Worm (Caenorhabditis elegans) whole organism, L4 larva: ENCODE results near the gene serp-1.2.

Experiments used
- F10B5.3 ChIP-seq: sonication (generic microtip); optimal IDR thresholded peaks from 2 replicates; lab custom pipeline; 2016; ENCODE audit warnings: mild to moderate bottlenecking, missing genetic modification characterization, missing compliant biosample characterization
- F44E2.7 ChIP-seq: fragments of 200-800 bp; sonication (Bioruptor generic); IDR thresholded peaks from 2 replicates; pipeline ENCODE4 v2.1.2; 2022; ENCODE audit warnings: missing genetic modification characterization, missing compliant biosample characterization
- F49E8.2 ChIP-seq: sonication (generic microtip); optimal IDR thresholded peaks from 2 replicates; lab custom pipeline; 2016; ENCODE audit warnings: missing compliant biosample characterization, mild to moderate bottlenecking, missing genetic modification characterization, borderline replicate concordance
- T20F7.1 ChIP-seq: fragments of 200-800 bp; sonication (Bioruptor generic); optimal IDR thresholded peaks from 2 replicates; lab custom pipeline; 2018; ENCODE audit warnings: mild to moderate bottlenecking, missing genetic modification characterization, missing compliant biosample characterization
- T26A8.4 ChIP-seq: fragments of 200-800 bp; sonication (Bioruptor generic); IDR thresholded peaks from 2 replicates; pipeline ENCODE4 v1.3.6; 2022; ENCODE audit warnings: missing genetic modification characterization, missing compliant biosample characterization
- ZK337.2 ChIP-seq: fragments of 200-800 bp; sonication (Bioruptor generic); IDR thresholded peaks from 2 replicates; pipeline ENCODE4 v1.3.6; 2022; ENCODE audit warnings: missing genetic modification reagents, missing genetic modification characterization, missing compliant biosample characterization
- aha-1 ChIP-seq: fragments of 150-350 bp; peaks from one replicate; lab custom pipeline; 2014; ENCODE audit warnings: missing biosample characterization, missing genetic modification characterization
- arid-1 ChIP-seq: fragments of 200-800 bp; sonication (Bioruptor generic); conservative IDR thresholded peaks from 2 replicates; pipeline ENCODE4 v1.3.6; 2022; ENCODE audit warnings: missing genetic modification reagents, missing genetic modification characterization, missing compliant biosample characterization
- attf-4 ChIP-seq: sonication (generic microtip); optimal IDR thresholded peaks from 3 replicates; lab custom pipeline; 2017; ENCODE audit warnings: missing biosample characterization, missing genetic modification characterization
- ceh-20 ChIP-seq: fragments of 200-800 bp; sonication (Bioruptor generic); IDR thresholded peaks from 2 replicates; pipeline ENCODE4 v1.3.6; 2022; ENCODE audit warnings: missing genetic modification reagents, missing genetic modification characterization, missing compliant biosample characterization
- ceh-32 ChIP-seq: sonication (generic microtip); optimal IDR thresholded peaks from 2 replicates; lab custom pipeline; 2016; ENCODE audit warnings: mild to moderate bottlenecking, missing genetic modification characterization, missing compliant biosample characterization; ENCODE audit not compliant: poor library complexity
- ceh-62 ChIP-seq: sonication (generic microtip); optimal IDR thresholded peaks from 2 replicates; lab custom pipeline; 2017; ENCODE audit warnings: missing biosample characterization, missing genetic modification characterization
- cey-2 ChIP-seq: sonication (generic microtip); optimal IDR thresholded peaks from 3 replicates; lab custom pipeline; 2017; ENCODE audit warnings: missing genetic modification characterization, mild to moderate bottlenecking, missing compliant biosample characterization, antibody characterized with exemption, borderline replicate concordance; ENCODE audit not compliant: insufficient read depth
- daf-12 ChIP-seq: fragments of 150-350 bp; optimal IDR thresholded peaks from 2 replicates; lab custom pipeline; 2014; ENCODE audit warnings: missing biosample characterization, missing genetic modification reagents, missing genetic modification characterization
- daf-16 ChIP-seq, 3 experiments: sonication (generic microtip); optimal IDR thresholded peaks; 2 replicates each; lab custom pipeline; 2016 to 2017; ENCODE audit warnings: missing genetic modification characterization in 3 of 3, missing genetic modification reagents in 3 of 3, mild to moderate bottlenecking in 2 of 3, missing compliant biosample characterization in 2 of 3, missing biosample characterization in 1 of 3, moderate library complexity in 1 of 3
- dmd-9 ChIP-seq: fragments of 200-800 bp; sonication (Bioruptor generic); IDR thresholded peaks from 2 replicates; pipeline ENCODE4 v1.3.6; 2022; ENCODE audit warnings: missing genetic modification reagents, missing genetic modification characterization, missing compliant biosample characterization
- dve-1 ChIP-seq: sonication (generic microtip); optimal IDR thresholded peaks from 2 replicates; lab custom pipeline; 2017; ENCODE audit warnings: antibody characterized with exemption, mild to moderate bottlenecking, missing genetic modification characterization, missing compliant biosample characterization; ENCODE audit not compliant: insufficient read depth
- egl-27 ChIP-seq: sonication (generic microtip); optimal IDR thresholded peaks from 3 replicates; lab custom pipeline; 2017; ENCODE audit warnings: missing biosample characterization, missing genetic modification reagents, missing genetic modification characterization
- gei-8 ChIP-seq: fragments of 200-800 bp; sonication (Bioruptor generic); optimal IDR thresholded peaks from 2 replicates; lab custom pipeline; 2018; ENCODE audit warnings: mild to moderate bottlenecking, missing genetic modification characterization, missing compliant biosample characterization
- hlh-30 ChIP-seq: sonication (generic microtip); optimal IDR thresholded peaks from 2 replicates; lab custom pipeline; 2017; ENCODE audit warnings: antibody characterized with exemption, mild to moderate bottlenecking, missing genetic modification characterization, missing compliant biosample characterization; ENCODE audit not compliant: insufficient read depth
- hmg-1.1 ChIP-seq: fragments of 200-800 bp; sonication (Bioruptor generic); IDR thresholded peaks from 2 replicates; pipeline ENCODE4 v1.3.6; 2022; ENCODE audit warnings: missing genetic modification reagents, missing genetic modification characterization, missing compliant biosample characterization
- lim-7 ChIP-seq: fragments of 200-800 bp; sonication (Bioruptor generic); IDR thresholded peaks from 2 replicates; pipeline ENCODE4 v1.3.6; 2022; ENCODE audit warnings: missing genetic modification characterization, missing compliant biosample characterization
- lin-1 ChIP-seq: fragments of 200-800 bp; sonication (Bioruptor generic); IDR thresholded peaks from 2 replicates; pipeline ENCODE4 v1.3.6; 2022; ENCODE audit warnings: missing genetic modification reagents, missing genetic modification characterization, missing compliant biosample characterization
- lin-13 ChIP-seq: fragments of 150-350 bp; optimal IDR thresholded peaks from 2 replicates; lab custom pipeline; 2014; ENCODE audit warnings: missing biosample characterization, missing genetic modification reagents, missing genetic modification characterization
- lin-39 ChIP-seq: fragments of 150-350 bp; optimal IDR thresholded peaks from 2 replicates; lab custom pipeline; 2014; ENCODE audit warnings: missing biosample characterization, missing genetic modification reagents, missing genetic modification characterization
- lsy-2 ChIP-seq, 2 experiments: fragments of 150-350 bp in 1 of 2; sonication (generic microtip) in 1 of 2; optimal IDR thresholded peaks; 2 replicates each; lab custom pipeline; 2014 to 2017; ENCODE audit warnings: missing biosample characterization in 2 of 2, missing genetic modification characterization in 2 of 2
- madf-5 ChIP-seq, 2 experiments: fragments of 200-800 bp; sonication (Bioruptor generic); IDR thresholded peaks; 2 replicates each; pipeline ENCODE4 v1.3.6; 2022; ENCODE audit warnings: missing compliant biosample characterization in 2 of 2, missing genetic modification characterization in 2 of 2
- mxl-3 ChIP-seq: fragments of 200-800 bp; sonication (Bioruptor generic); optimal IDR thresholded peaks from 2 replicates; lab custom pipeline; 2018; ENCODE audit warnings: mild to moderate bottlenecking, missing genetic modification characterization, missing compliant biosample characterization
- nhr-10 ChIP-seq: fragments of 150-350 bp; optimal IDR thresholded peaks from 2 replicates; lab custom pipeline; 2014; ENCODE audit warnings: missing biosample characterization, missing genetic modification characterization
- nhr-102 ChIP-seq: sonication (generic microtip); optimal IDR thresholded peaks from 2 replicates; lab custom pipeline; 2016; ENCODE audit warnings: mild to moderate bottlenecking, missing genetic modification characterization, moderate library complexity, missing compliant biosample characterization
- nhr-11 ChIP-seq: fragments of 150-350 bp; optimal IDR thresholded peaks from 2 replicates; lab custom pipeline; 2014; ENCODE audit warnings: missing biosample characterization, missing genetic modification characterization
- nhr-25 ChIP-seq: sonication (generic microtip); optimal IDR thresholded peaks from 2 replicates; lab custom pipeline; 2017; ENCODE audit warnings: missing genetic modification characterization, mild to moderate bottlenecking, missing compliant biosample characterization, antibody characterized with exemption, moderate library complexity, borderline replicate concordance; ENCODE audit not compliant: insufficient read depth
- nhr-28 ChIP-seq: fragments of 150-350 bp; optimal IDR thresholded peaks from 2 replicates; lab custom pipeline; 2014; ENCODE audit warnings: missing biosample characterization, missing genetic modification characterization
- nhr-48 ChIP-seq: sonication (generic microtip); optimal IDR thresholded peaks from 2 replicates; lab custom pipeline; 2016; ENCODE audit warnings: mild to moderate bottlenecking, missing genetic modification characterization, missing compliant biosample characterization
- nhr-6 ChIP-seq: fragments of 150-350 bp; optimal IDR thresholded peaks from 2 replicates; lab custom pipeline; 2014; ENCODE audit warnings: missing biosample characterization, missing genetic modification characterization
- nhr-77 ChIP-seq: fragments of 150-350 bp; optimal IDR thresholded peaks from 2 replicates; lab custom pipeline; 2014; ENCODE audit warnings: missing biosample characterization, missing genetic modification characterization
- pqm-1 ChIP-seq: sonication (generic microtip); optimal IDR thresholded peaks from 2 replicates; lab custom pipeline; 2017; ENCODE audit warnings: missing biosample characterization, missing genetic modification characterization
- rbr-2 ChIP-seq: sonication (generic microtip); optimal IDR thresholded peaks from 2 replicates; lab custom pipeline; 2016; ENCODE audit warnings: missing genotype, missing genetic modification characterization, missing compliant biosample characterization
- sdz-12 ChIP-seq: fragments of 200-800 bp; sonication (Bioruptor generic); optimal IDR thresholded peaks from 2 replicates; lab custom pipeline; 2018; ENCODE audit warnings: mild to moderate bottlenecking, missing genetic modification characterization, missing compliant biosample characterization
- skn-1 ChIP-seq: fragments of 150-350 bp; optimal IDR thresholded peaks from 2 replicates; lab custom pipeline; 2014; ENCODE audit warnings: missing biosample characterization, missing genetic modification characterization
- snpc-1.2 ChIP-seq: fragments of 200-800 bp; sonication (Bioruptor generic); IDR thresholded peaks from 2 replicates; pipeline ENCODE4 v1.3.6; 2022; ENCODE audit warnings: missing genetic modification reagents, missing genetic modification characterization, missing compliant biosample characterization
- snpc-4 ChIP-seq: fragments of 150-350 bp; optimal IDR thresholded peaks from 2 replicates; lab custom pipeline; 2014; ENCODE audit warnings: missing biosample characterization, missing genetic modification characterization
- tag-97 ChIP-seq: fragments of 200-800 bp; sonication (Bioruptor generic); IDR thresholded peaks from 2 replicates; pipeline ENCODE4 v1.3.6; 2022; ENCODE audit warnings: missing genetic modification characterization, missing compliant biosample characterization
- unc-130 ChIP-seq: sonication (generic microtip); optimal IDR thresholded peaks from 2 replicates; lab custom pipeline; 2016; ENCODE audit warnings: missing genetic modification reagents, missing genetic modification characterization, missing compliant biosample characterization
- unc-62 ChIP-seq, 3 experiments: fragments of 150-350 bp in 1 of 3; sonication (generic microtip); optimal IDR thresholded peaks in 2 of 3; peaks in 1 of 3; 1 replicate in 1 of 3; 2 replicates in 2 of 3; lab custom pipeline; 2014 to 2017; ENCODE audit warnings: missing biosample characterization in 3 of 3, missing genetic modification characterization in 3 of 3, missing genetic modification reagents in 3 of 3, missing genotype in 1 of 3
- zag-1 ChIP-seq: fragments of 150-350 bp; optimal IDR thresholded peaks from 2 replicates; lab custom pipeline; 2014; ENCODE audit warnings: missing biosample characterization, missing genetic modification characterization
- zfp-3 ChIP-seq: fragments of 200-800 bp; sonication (Bioruptor generic); conservative IDR thresholded peaks from 2 replicates; pipeline ENCODE4 v1.3.6; 2022; ENCODE audit warnings: missing genetic modification reagents, missing genetic modification characterization, missing compliant biosample characterization
- ztf-11 ChIP-seq: fragments of 150-350 bp; optimal IDR thresholded peaks from 2 replicates; lab custom pipeline; 2014; ENCODE audit warnings: missing biosample characterization, missing genetic modification characterization
- ztf-7 ChIP-seq: fragments of 150-350 bp; optimal IDR thresholded peaks from 2 replicates; lab custom pipeline; 2014; ENCODE audit warnings: missing biosample characterization, missing genetic modification characterization

serp-1.2 gene

ce11 chrIV:8226474-8226873, 1.0 kb downstream of the serp-1.2 start (continued):
- TF ChIP-seq T20F7.1, result peak; percentile 18
- TF ChIP-seq ztf-7 (tag; lab: Kevin White, UChicago), result no peak
- TF ChIP-seq ceh-62 (tag; lab: Kevin White, UChicago), result no peak
- no peak for TF ChIP-seq ztf-11 (tag; lab: Kevin White, UChicago)
- no peak for TF ChIP-seq ceh-32 (tag; lab: Kevin White, UChicago)
- TF ChIP-seq F10B5.3 (tag; lab: Kevin White, UChicago), result no peak
- TF ChIP-seq lsy-2 (tag; optimal IDR thresholded peaks at IDR 0.05; lab: Kevin White, UChicago), result peak in 1 of 2 experiments; percentile 7
- no peak for TF ChIP-seq egl-27
- TF ChIP-seq daf-16 (GFP tag; optimal IDR thresholded peaks at IDR 0.05; lab: Kevin White, UChicago), result no peak
- TF ChIP-seq daf-16 (tag; optimal IDR thresholded peaks at IDR 0.05; lab: Kevin White, UChicago), result peak; percentile 55
- peak; percentile 32 for TF ChIP-seq dve-1 (tag; lab: Kevin White, UChicago)
- TF ChIP-seq snpc-4 (tag; lab: Kevin White, UChicago), result no peak
- TF ChIP-seq nhr-25, result no peak
- no peak for TF ChIP-seq zfp-3
- TF ChIP-seq ceh-20 (GFP tag; lab: Robert Waterston, UW), result peak; percentile 40; the same call in 1 of the 2 replicates
- TF ChIP-seq, all 104 proteins: peak for 9

- TF ChIP-seq attf-4 (tag; lab: Kevin White, UChicago), result no peak
- TF ChIP-seq sdz-12 (GFP tag; lab: Kevin White, UChicago), result no peak
- peak; percentile 80 for TF ChIP-seq mxl-3 (GFP tag; lab: Kevin White, UChicago)
- no peak for TF ChIP-seq F44E2.7 (GFP tag; lab: Robert Waterston, UW)
- TF ChIP-seq lim-7 (GFP tag; lab: Robert Waterston, UW), result no peak
- TF ChIP-seq rbr-2, result peak; percentile 48
- no peak for TF ChIP-seq nhr-10 (tag; lab: Kevin White, UChicago)
- no peak for TF ChIP-seq ZK337.2 (GFP tag; lab: Robert Waterston, UW)
- no peak for TF ChIP-seq snpc-4 (tag; lab: Kevin White, UChicago)
- TF ChIP-seq snpc-1.2, result no peak
- peak; percentile 30 for TF ChIP-seq nhr-6 (tag; lab: Kevin White, UChicago)
- TF ChIP-seq lin-13 (GFP tag; lab: Kevin White, UChicago), result peak; percentile 10
- TF ChIP-seq lin-1, result peak; percentile 31; the same call in 1 of the 2 replicates
- no peak for TF ChIP-seq zfp-3
- no peak for TF ChIP-seq nhr-11 (tag; lab: Kevin White, UChicago)
- TF ChIP-seq arid-1 (GFP tag; lab: Robert Waterston, UW), result peak; percentile 44; the same call in 1 of the 2 replicates
- TF ChIP-seq gei-8 (GFP tag; lab: Kevin White, UChicago), result no peak
- TF ChIP-seq nhr-102 (tag; lab: Kevin White, UChicago), result peak; percentile 71
- no peak for TF ChIP-seq tag-97 (GFP tag; lab: Robert Waterston, UW)
- TF ChIP-seq egl-27, result no peak
- TF ChIP-seq aha-1 (tag; lab: Kevin White, UChicago), result no peak
- no peak for TF ChIP-seq lin-39 (tag; lab: Kevin White, UChicago)
- TF ChIP-seq hlh-30 (tag; lab: Kevin White, UChicago), result peak; percentile 71
- TF ChIP-seq madf-5 (GFP tag; IDR thresholded peaks at IDR 0.05; lab: Robert Waterston, UW), result no peak
- no peak for TF ChIP-seq daf-12 (tag; lab: Kevin White, UChicago)
- no peak for TF ChIP-seq F49E8.2 (tag; lab: Kevin White, UChicago)
- no peak for TF ChIP-seq unc-130 (GFP tag; lab: Kevin White, UChicago)
- TF ChIP-seq unc-62 (GFP tag; optimal IDR thresholded peaks at IDR 0.05 in 1 of 2; lab: Kevin White, UChicago), result peak in 1 of 2 experiments; percentile 99
- TF ChIP-seq unc-62 (tag; optimal IDR thresholded peaks at IDR 0.05; lab: Kevin White, UChicago), result no peak
- peak; percentile 21 for TF ChIP-seq pqm-1 (tag; lab: Kevin White, UChicago)
- TF ChIP-seq dmd-9 (GFP tag; lab: Robert Waterston, UW), result no peak
- no peak for TF ChIP-seq T26A8.4
- no peak for TF ChIP-seq zag-1
- TF ChIP-seq skn-1 (tag; lab: Kevin White, UChicago), result no peak
- TF ChIP-seq nhr-48, result peak; percentile 82
- no peak for TF ChIP-seq ceh-62 (tag; lab: Kevin White, UChicago)
- peak; percentile 53 for TF ChIP-seq hmg-1.1 (GFP tag; lab: Robert Waterston, UW)
- TF ChIP-seq nhr-28 (tag; lab: Kevin White, UChicago), result peak; percentile 72
- TF ChIP-seq nhr-77 (tag; lab: Kevin White, UChicago), result peak; percentile 33
- no peak for TF ChIP-seq cey-2 (tag; lab: Kevin White, UChicago)
Measured at ce11 chrIV:8229523-8229922, 4.0 kb downstream of the serp-1.2 start.
